Fruit fly (Drosophila melanogaster) whole organism, wandering third instar larva: Measurements from ENCODE around the gene CG17029.

Experiments used
- CG32264 ChIP-seq: fragments of 200-800 bp; sonication (Bioruptor generic); optimal IDR thresholded peaks from 2 replicates; lab custom pipeline; 2016; ENCODE audit warnings: missing biosample characterization, missing genetic modification characterization
- CG9705 ChIP-seq: fragments of 200-800 bp; sonication (Bioruptor generic); optimal IDR thresholded peaks from 2 replicates; lab custom pipeline; 2018; ENCODE audit warnings: missing biosample characterization, mild to moderate bottlenecking, missing genetic modification characterization
- CrebA ChIP-seq: fragments of 200-800 bp; sonication (Bioruptor generic); optimal IDR thresholded peaks from 2 replicates; lab custom pipeline; 2016; ENCODE audit warnings: missing biosample characterization, mild to moderate bottlenecking, missing genetic modification characterization, borderline replicate concordance
- Dfd ChIP-seq: fragments of >200 bp; optimal IDR thresholded peaks from 2 replicates; lab custom pipeline; 2017; ENCODE audit warnings: missing biosample characterization, missing genetic modification characterization
- Dif ChIP-seq: fragments of 200-275, 200-300 bp; sonication (Bioruptor generic); optimal IDR thresholded peaks from 2 replicates; lab custom pipeline; 2018; ENCODE audit warnings: missing biosample characterization, missing genetic modification characterization; ENCODE audit not compliant: partially characterized antibody
- HLH106 ChIP-seq: fragments of 200-800 bp; optimal IDR thresholded peaks from 3 replicates; lab custom pipeline; 2019; ENCODE audit warnings: missing biosample characterization, mild to moderate bottlenecking, missing genetic modification characterization, moderate library complexity
- Hnf4 ChIP-seq: fragments of 200-800 bp; sonication (Bioruptor generic); optimal IDR thresholded peaks from 2 replicates; lab custom pipeline; 2016; ENCODE audit warnings: missing biosample characterization, mild to moderate bottlenecking, missing genetic modification characterization
- Hr78 ChIP-seq: fragments of >200 bp; optimal IDR thresholded peaks from 2 replicates; lab custom pipeline; 2017; ENCODE audit warnings: missing biosample characterization, missing genetic modification characterization
- Mio ChIP-seq: sonication (Bioruptor generic); optimal IDR thresholded peaks from 2 replicates; lab custom pipeline; 2016; ENCODE audit warnings: missing biosample characterization, missing genetic modification characterization
- Myc ChIP-seq: fragments of >200 bp; optimal IDR thresholded peaks from 2 replicates; lab custom pipeline; 2017
- N ChIP-seq: fragments of >200 bp; optimal IDR thresholded peaks from 2 replicates; lab custom pipeline; 2018; ENCODE audit warnings: missing biosample characterization, missing external identifiers, missing genetic modification characterization
- OdsH ChIP-seq: fragments of 200-800 bp; sonication (Bioruptor generic); optimal IDR thresholded peaks from 2 replicates; lab custom pipeline; 2016; ENCODE audit warnings: missing biosample characterization, mild to moderate bottlenecking, missing genetic modification characterization
- Rel ChIP-seq, 2 experiments: fragments of 200-800 bp; sonication (Bioruptor generic) in 1 of 2; optimal IDR thresholded peaks; 2 replicates in 1 of 2; 3 replicates in 1 of 2; lab custom pipeline; 2016 to 2019; ENCODE audit warnings: mild to moderate bottlenecking in 2 of 2, missing biosample characterization in 2 of 2, missing genetic modification characterization in 2 of 2, moderate library complexity in 1 of 2
- Sp1 ChIP-seq: fragments of 200-800 bp; sonication (Bioruptor generic); optimal IDR thresholded peaks from 3 replicates; lab custom pipeline; 2019; ENCODE audit warnings: missing biosample characterization, mild to moderate bottlenecking, missing genetic modification characterization, moderate library complexity
- br ChIP-seq: fragments of 200-800 bp; sonication (Bioruptor generic); optimal IDR thresholded peaks from 2 replicates; lab custom pipeline; 2016; ENCODE audit warnings: missing biosample characterization, missing genetic modification characterization
- dl ChIP-seq, 2 experiments: fragments of 175-275, 200-275 bp in 1 of 2; fragments of 200-275 bp in 1 of 2; sonication (Bioruptor generic); optimal IDR thresholded peaks; lab custom pipeline; 2018; ENCODE audit warnings: mild to moderate bottlenecking in 2 of 2, missing biosample characterization in 2 of 2, missing genetic modification characterization in 2 of 2, moderate library complexity in 2 of 2; ENCODE audit not compliant: partially characterized antibody in 2 of 2, insufficient read depth in 1 of 2
- dmrt93B ChIP-seq: fragments of 200-800 bp; sonication (Bioruptor generic); optimal IDR thresholded peaks from 2 replicates; lab custom pipeline; 2018; ENCODE audit warnings: missing biosample characterization, mild to moderate bottlenecking, missing genetic modification characterization
- ey ChIP-seq: fragments of 200-800 bp; sonication (Bioruptor generic); optimal IDR thresholded peaks from 2 replicates; lab custom pipeline; 2016; ENCODE audit warnings: missing biosample characterization, missing genetic modification characterization
- foxo ChIP-seq, 2 experiments: fragments of 200-800 bp; sonication (Bioruptor generic); optimal IDR thresholded peaks; 2 replicates in 1 of 2; 3 replicates in 1 of 2; lab custom pipeline; 2016 to 2017; ENCODE audit warnings: missing biosample characterization in 2 of 2, missing genetic modification characterization in 2 of 2
- fru ChIP-seq: fragments of 200-800 bp; sonication (Bioruptor generic); optimal IDR thresholded peaks from 3 replicates; lab custom pipeline; 2016; ENCODE audit warnings: missing biosample characterization, mild to moderate bottlenecking, missing genetic modification characterization
- h ChIP-seq: fragments of 200-800 bp; sonication (Bioruptor generic); optimal IDR thresholded peaks from 3 replicates; lab custom pipeline; 2016; ENCODE audit warnings: missing biosample characterization, mild to moderate bottlenecking, missing genetic modification characterization
- lola ChIP-seq: fragments of >200 bp; optimal IDR thresholded peaks from 2 replicates; lab custom pipeline; 2017; ENCODE audit warnings: missing biosample characterization, missing genetic modification characterization
- psq ChIP-seq: fragments of 200-800 bp; sonication (Bioruptor generic); optimal IDR thresholded peaks from 3 replicates; lab custom pipeline; 2017; ENCODE audit warnings: missing biosample characterization, mild to moderate bottlenecking, missing genetic modification characterization, moderate library complexity
- rgr ChIP-seq: fragments of 200-800 bp; sonication (Bioruptor generic); optimal IDR thresholded peaks from 3 replicates; lab custom pipeline; 2016; ENCODE audit warnings: missing biosample characterization, mild to moderate bottlenecking, missing genetic modification characterization
- sage ChIP-seq: fragments of 200-800 bp; sonication (Bioruptor generic); optimal IDR thresholded peaks from 2 replicates; lab custom pipeline; 2016; ENCODE audit warnings: missing biosample characterization, mild to moderate bottlenecking, missing genetic modification characterization
- tai ChIP-seq: sonication (Bioruptor generic); optimal IDR thresholded peaks from 2 replicates; lab custom pipeline; 2016; ENCODE audit warnings: missing biosample characterization, missing genetic modification characterization
- woc ChIP-seq: sonication (Bioruptor generic); optimal IDR thresholded peaks from 2 replicates; lab custom pipeline; 2016; ENCODE audit warnings: missing biosample characterization, mild to moderate bottlenecking, missing genetic modification characterization

Gene CG17029

dm6 chr3L:16021064-16021683, 44.5 kb downstream of the CG17029 start:
- TF ChIP-seq h (GFP tag; lab: Kevin White, UChicago) (peak; percentile 57), Hnf4 (GFP tag; lab: Kevin White, UChicago) (no peak), Hr78 (GFP tag; lab: Kevin White, UChicago) (no peak), HLH106 (tag; lab: Kevin White, UChicago) (peak; percentile 36), rgr (peak; percentile 25), foxo (GFP tag; optimal IDR thresholded peaks at IDR 0.05; lab: Kevin White, UChicago) (peak in 1 of 2 experiments; percentile 51), woc (GFP tag; lab: Kevin White, UChicago) (peak; percentile 22), fru (GFP tag; lab: Kevin White, UChicago) (peak; percentile 38), OdsH (peak; percentile 26), Sp1 (GFP tag; lab: Kevin White, UChicago) (peak; percentile 2), br (peak; percentile 21), ey (GFP tag; lab: Kevin White, UChicago) (peak; percentile 19), CG32264 (GFP tag; lab: Kevin White, UChicago) (no peak)

dm6 chr3L:16023020-16023648, 46.5 kb downstream of the CG17029 start, which contains the start of gene Notum:
Gene Notum, plus strand, starts transcription at chr3L:16023480.
- no peak for TF ChIP-seq ey (GFP tag; lab: Kevin White, UChicago)
- peak; percentile 32 for TF ChIP-seq psq (GFP tag; lab: Kevin White, UChicago)
- no peak for TF ChIP-seq tai
- TF ChIP-seq dl (GFP tag; optimal IDR thresholded peaks at IDR 0.05; lab: Kevin White, UChicago; ENCODE audit: insufficient read depth in 1 of 2, partially characterized antibody in 2 of 2) = no peak
- TF ChIP-seq Dfd = no peak
- TF ChIP-seq sage (GFP tag; lab: Kevin White, UChicago) = no peak

DNA sequence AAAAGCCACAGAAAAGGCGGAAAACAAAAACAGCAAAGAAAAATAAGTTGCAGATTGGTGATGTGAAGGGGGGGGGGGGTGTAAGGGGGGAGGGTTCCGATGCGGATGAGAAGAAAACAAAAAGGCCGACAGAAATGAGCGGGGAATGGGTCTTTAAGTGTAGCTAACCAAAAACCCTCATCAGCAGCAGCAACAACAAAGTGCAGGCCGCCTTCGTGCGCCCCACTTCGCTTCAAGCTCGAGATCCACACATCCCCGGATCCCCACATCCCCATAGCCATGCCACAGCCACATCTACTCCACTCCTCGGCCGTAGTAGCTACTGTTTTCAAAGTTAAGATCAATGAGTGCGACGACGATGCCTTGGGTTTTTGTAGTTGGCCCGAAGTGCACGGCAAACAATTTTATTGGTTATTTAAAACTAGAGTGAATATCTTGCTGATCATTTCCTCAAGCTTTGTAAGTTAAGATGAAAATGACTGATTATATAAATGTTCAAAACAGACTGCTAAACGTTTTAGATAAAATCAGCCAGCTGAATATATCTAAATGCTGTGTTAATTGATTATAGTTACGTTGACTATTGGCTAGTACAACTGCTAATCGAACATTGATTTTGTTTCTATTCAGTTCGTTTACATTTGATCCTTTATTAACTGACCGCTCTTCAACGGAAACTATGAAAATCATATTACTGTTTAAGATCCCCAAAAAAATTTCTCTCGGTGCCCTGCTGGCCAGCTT, 47.8 kb downstream of the CG17029 start:
- TF ChIP-seq lola (GFP tag; lab: Kevin White, UChicago) = no peak
- TF ChIP-seq psq (GFP tag; lab: Kevin White, UChicago) = peak; percentile 69
- TF ChIP-seq Dif = no peak
- peak; percentile 72 for TF ChIP-seq fru (GFP tag; lab: Kevin White, UChicago)
- TF ChIP-seq Hr78 (GFP tag; lab: Kevin White, UChicago) = no peak
- peak; percentile 65 for TF ChIP-seq h (GFP tag; lab: Kevin White, UChicago)
- peak; percentile 66 for TF ChIP-seq ey (GFP tag; lab: Kevin White, UChicago)
- peak; percentile 27 for TF ChIP-seq Hnf4 (GFP tag; lab: Kevin White, UChicago)
- no peak for TF ChIP-seq CrebA (GFP tag; lab: Kevin White, UChicago)
- TF ChIP-seq dmrt93B = peak; percentile 59
- TF ChIP-seq OdsH = peak; percentile 62
- peak; percentile 11 for TF ChIP-seq Dfd
- peak; percentile 70 for TF ChIP-seq Sp1 (GFP tag; lab: Kevin White, UChicago)
- peak; percentile 41 for TF ChIP-seq tai
- TF ChIP-seq rgr = peak; percentile 38
- TF ChIP-seq HLH106 (tag; lab: Kevin White, UChicago) = peak; percentile 61
- TF ChIP-seq Rel (GFP tag; optimal IDR thresholded peaks at IDR 0.05; lab: Kevin White, UChicago) = no peak
- no peak for TF ChIP-seq Rel (tag; optimal IDR thresholded peaks at IDR 0.05; lab: Kevin White, UChicago)
- TF ChIP-seq Mio (GFP tag; lab: Kevin White, UChicago) = no peak
- TF ChIP-seq N (GFP tag; lab: Kevin White, UChicago) = no peak
- peak; percentile 47 for TF ChIP-seq CG9705 (GFP tag; lab: Kevin White, UChicago)
- TF ChIP-seq foxo (GFP tag; optimal IDR thresholded peaks at IDR 0.05; lab: Kevin White, UChicago) = peak in 1 of 2 experiments; percentile 69
- TF ChIP-seq sage (GFP tag; lab: Kevin White, UChicago) = no peak
- TF ChIP-seq woc (GFP tag; lab: Kevin White, UChicago) = peak; percentile 71
- no peak for TF ChIP-seq Myc
- TF ChIP-seq br = peak; percentile 62
- TF ChIP-seq CG32264 (GFP tag; lab: Kevin White, UChicago) = peak; percentile 6
- TF ChIP-seq, all 38 proteins: peak for 17

dm6 chr3L:16025020-16025680, 48.5 kb downstream of the CG17029 start:
- no peak for TF ChIP-seq foxo (GFP tag; optimal IDR thresholded peaks at IDR 0.05; lab: Kevin White, UChicago)
